Fruit fly (Drosophila melanogaster) whole organism, embryonic: Measurements from ENCODE around the gene CG6927.

ENCODE experiments used
- Adf1 ChIP-seq: fragments of 200-800 bp; sonication (Bioruptor generic); IDR thresholded peaks from 2 replicates; pipeline ENCODE4 v1.3.6; 2022; ENCODE audit warnings: missing biosample characterization, missing genetic modification characterization
- BEAF-32 ChIP-seq: fragments of 200-800 bp; sonication (Bioruptor generic); optimal IDR thresholded peaks from 3 replicates; lab custom pipeline; 2017; ENCODE audit warnings: missing biosample characterization, missing genetic modification characterization, mild to moderate bottlenecking, moderate library complexity, missing genetic modification reagents
- Blimp-1 ChIP-seq: fragments of 200-800 bp; sonication (Bioruptor generic); optimal IDR thresholded peaks from 3 replicates; lab custom pipeline; 2018; ENCODE audit warnings: missing biosample characterization, missing genetic modification characterization, mild to moderate bottlenecking, moderate library complexity, missing genetic modification reagents
- CG12659 ChIP-seq: fragments of 200-800 bp; sonication (Bioruptor generic); optimal IDR thresholded peaks from 3 replicates; lab custom pipeline; 2017; ENCODE audit warnings: mild to moderate bottlenecking, missing biosample characterization, missing genetic modification reagents, missing genetic modification characterization
- CG12744 ChIP-seq: fragments of 200-800 bp; sonication (Bioruptor generic); optimal IDR thresholded peaks from 2 replicates; lab custom pipeline; 2016; ENCODE audit warnings: missing biosample characterization, missing genetic modification characterization
- CG1603 ChIP-seq: fragments of 200-800 bp; sonication (Bioruptor generic); optimal IDR thresholded peaks from 2 replicates; lab custom pipeline; 2019; ENCODE audit warnings: missing biosample characterization, mild to moderate bottlenecking, missing genetic modification characterization, moderate library complexity
- CG17385 ChIP-seq: fragments of 200-800 bp; sonication (Bioruptor generic); optimal IDR thresholded peaks from 3 replicates; lab custom pipeline; 2018; ENCODE audit warnings: missing biosample characterization, mild to moderate bottlenecking, missing genetic modification characterization
- CG1792 ChIP-seq: fragments of 200-800 bp; sonication (Bioruptor generic); optimal IDR thresholded peaks from 2 replicates; lab custom pipeline; 2016; ENCODE audit warnings: missing biosample characterization, missing genetic modification characterization
- CG32772 ChIP-seq: fragments of 200-800 bp; sonication (Bioruptor generic); IDR thresholded peaks from 2 replicates; pipeline ENCODE4 v1.3.6; 2022; ENCODE audit warnings: missing biosample characterization, missing genetic modification characterization
- CG3281 ChIP-seq: fragments of 200-800 bp; sonication (Bioruptor generic); optimal IDR thresholded peaks from 3 replicates; lab custom pipeline; 2017; ENCODE audit warnings: missing biosample characterization, mild to moderate bottlenecking, missing genetic modification characterization
- CG33557 ChIP-seq: fragments of 200-800 bp; sonication (Bioruptor generic); optimal IDR thresholded peaks from 2 replicates; lab custom pipeline; 2019; ENCODE audit warnings: missing biosample characterization, mild to moderate bottlenecking, missing genetic modification characterization, moderate library complexity
- CG34422 ChIP-seq: fragments of 200-800 bp; sonication (Bioruptor generic); IDR thresholded peaks from 3 replicates; pipeline ENCODE4 v1.3.6; 2022; ENCODE audit warnings: missing biosample characterization, missing genetic modification characterization
- CG4617 ChIP-seq: fragments of 200-800 bp; sonication (Bioruptor generic); optimal IDR thresholded peaks from 3 replicates; lab custom pipeline; 2016; ENCODE audit warnings: missing biosample characterization, missing genetic modification characterization, borderline replicate concordance
- CG5245 ChIP-seq: fragments of 200-800 bp; sonication (Bioruptor generic); optimal IDR thresholded peaks from 3 replicates; lab custom pipeline; 2016; ENCODE audit warnings: missing biosample characterization, missing genetic modification characterization
- CG6272 ChIP-seq: fragments of 200-800 bp; sonication (Bioruptor generic); IDR thresholded peaks from 2 replicates; pipeline ENCODE4 v1.3.6; 2022; ENCODE audit warnings: missing biosample characterization, missing genetic modification characterization
- CG6683 ChIP-seq: fragments of 200-800 bp; sonication (Bioruptor generic); optimal IDR thresholded peaks from 2 replicates; lab custom pipeline; 2017; ENCODE audit warnings: missing biosample characterization, mild to moderate bottlenecking, missing genetic modification characterization, missing genetic modification reagents
- CG7357 ChIP-seq: fragments of 200-800 bp; sonication (Bioruptor generic); IDR thresholded peaks from 3 replicates; pipeline ENCODE4 v1.3.6; 2022; ENCODE audit warnings: missing biosample characterization, missing genetic modification characterization
- CG7839 ChIP-seq: fragments of 200-800 bp; sonication (Bioruptor generic); optimal IDR thresholded peaks from 3 replicates; lab custom pipeline; 2018; ENCODE audit warnings: missing biosample characterization, mild to moderate bottlenecking, missing genetic modification characterization, moderate library complexity
- Deaf1 ChIP-seq: fragments of 200-800 bp; optimal IDR thresholded peaks from 3 replicates; lab custom pipeline; 2019; ENCODE audit warnings: missing biosample characterization, mild to moderate bottlenecking, missing genetic modification characterization, moderate library complexity
- Dek ChIP-seq: fragments of 200-800 bp; sonication (Bioruptor generic); optimal IDR thresholded peaks from 3 replicates; lab custom pipeline; 2019; ENCODE audit warnings: missing biosample characterization, mild to moderate bottlenecking, missing genetic modification characterization, moderate library complexity
- E2f1 ChIP-seq: fragments of 200-800 bp; sonication (Bioruptor generic); IDR thresholded peaks from 2 replicates; pipeline ENCODE4 v1.3.6; 2022; ENCODE audit warnings: missing biosample characterization, missing genetic modification characterization
- Fer1 ChIP-seq: fragments of 200-800 bp; sonication (Bioruptor generic); optimal IDR thresholded peaks from 2 replicates; lab custom pipeline; 2017; ENCODE audit warnings: missing biosample characterization, mild to moderate bottlenecking, missing genetic modification characterization
- Hr51 ChIP-seq, 2 experiments: fragments of 200-800 bp; sonication (Bioruptor generic); optimal IDR thresholded peaks; 2 replicates in 1 of 2; 3 replicates in 1 of 2; lab custom pipeline; 2016 to 2018; ENCODE audit warnings: missing biosample characterization in 2 of 2, missing genetic modification characterization in 2 of 2, mild to moderate bottlenecking in 1 of 2, moderate library complexity in 1 of 2
- Lpt ChIP-seq: fragments of >200 bp; optimal IDR thresholded peaks from 2 replicates; lab custom pipeline; 2018; ENCODE audit warnings: missing biosample characterization, missing genetic modification characterization
- MESR4 ChIP-seq: fragments of 200-800 bp; sonication (Bioruptor generic); optimal IDR thresholded peaks from 2 replicates; lab custom pipeline; 2018; ENCODE audit warnings: missing biosample characterization, mild to moderate bottlenecking, missing genetic modification characterization, moderate library complexity
- Med ChIP-seq: fragments of 200-800 bp; sonication (Bioruptor generic); peaks from one replicate; lab custom pipeline; 2016; ENCODE audit warnings: missing biosample characterization, missing genetic modification characterization, mild to moderate bottlenecking, inconsistent platforms, moderate library complexity
- Nf-YB ChIP-seq: fragments of 200-800 bp; sonication (Bioruptor generic); optimal IDR thresholded peaks from 3 replicates; lab custom pipeline; 2019; ENCODE audit warnings: missing biosample characterization, mild to moderate bottlenecking, missing genetic modification characterization, moderate library complexity
- Ravus ChIP-seq: fragments of 200-800 bp; sonication (Bioruptor generic); IDR thresholded peaks from 2 replicates; pipeline ENCODE4 v1.3.6; 2022; ENCODE audit warnings: missing biosample characterization, missing genetic modification characterization
- Rx ChIP-seq: fragments of 200-800 bp; sonication (Bioruptor generic); IDR thresholded peaks from 2 replicates; pipeline ENCODE4 v1.3.6; 2022; ENCODE audit warnings: missing biosample characterization, missing genetic modification characterization
- Spps ChIP-seq: fragments of 200-800 bp; sonication (Bioruptor generic); optimal IDR thresholded peaks from 2 replicates; lab custom pipeline; 2018; ENCODE audit warnings: missing biosample characterization, mild to moderate bottlenecking, missing genetic modification characterization
- Trl ChIP-seq, 3 experiments: fragments of >200 bp in 2 of 3; fragments of 200-800 bp in 1 of 3; sonication (Bioruptor generic) in 1 of 3; optimal IDR thresholded peaks; 2 replicates in 1 of 3; 3 replicates in 2 of 3; lab custom pipeline; 2016 to 2017; ENCODE audit warnings: missing biosample characterization in 1 of 3, missing genetic modification characterization in 1 of 3
- ase ChIP-seq: fragments of 200-800 bp; sonication (Bioruptor generic); IDR thresholded peaks from 3 replicates; pipeline ENCODE4 v1.3.6; 2022; ENCODE audit warnings: missing biosample characterization, missing genetic modification characterization
- bsh ChIP-seq, 2 experiments: fragments of 200-800 bp; sonication (Bioruptor generic); optimal IDR thresholded peaks; 2 replicates each; lab custom pipeline; 2017 to 2018; ENCODE audit warnings: mild to moderate bottlenecking in 2 of 2, missing biosample characterization in 2 of 2, missing genetic modification characterization in 2 of 2, moderate library complexity in 1 of 2
- cg ChIP-seq: fragments of 200-800 bp; sonication (Bioruptor generic); optimal IDR thresholded peaks from 3 replicates; lab custom pipeline; 2019; ENCODE audit warnings: missing biosample characterization, mild to moderate bottlenecking, missing genetic modification characterization, moderate library complexity
- chinmo ChIP-seq: fragments of 200-800 bp; sonication (Bioruptor generic); IDR thresholded peaks from 4 replicates; pipeline ENCODE4 v1.3.6; 2022; ENCODE audit warnings: missing biosample characterization, missing genetic modification characterization; ENCODE audit not compliant: partially characterized antibody
- cwo ChIP-seq: fragments of 200-800 bp; sonication (Bioruptor generic); optimal IDR thresholded peaks from 3 replicates; lab custom pipeline; 2017; ENCODE audit warnings: missing biosample characterization, missing genetic modification characterization, mild to moderate bottlenecking, moderate library complexity, missing genetic modification reagents
- dati ChIP-seq: fragments of 200-800 bp; sonication (Bioruptor generic); IDR thresholded peaks from 2 replicates; pipeline ENCODE4 v1.3.6; 2022; ENCODE audit warnings: missing biosample characterization, missing genetic modification characterization
- eve ChIP-seq, 2 experiments: fragments of >200 bp; optimal IDR thresholded peaks; 2 replicates each; lab custom pipeline; 2017; ENCODE audit warnings: missing biosample characterization in 2 of 2, missing genetic modification characterization in 2 of 2
- insv ChIP-seq, 2 experiments: fragments of 200-800 bp; sonication (Bioruptor generic); optimal IDR thresholded peaks; 3 replicates each; lab custom pipeline; 2016 to 2018; ENCODE audit warnings: missing biosample characterization in 2 of 2, missing genetic modification characterization in 2 of 2
- ken ChIP-seq: fragments of 200-800 bp; sonication (Bioruptor generic); IDR thresholded peaks from 3 replicates; pipeline ENCODE4 v1.3.6; 2022; ENCODE audit warnings: missing biosample characterization, missing genetic modification characterization
- kni ChIP-seq: fragments of 200-800 bp; sonication (Bioruptor generic); optimal IDR thresholded peaks from 3 replicates; lab custom pipeline; 2017; ENCODE audit warnings: mild to moderate bottlenecking, missing biosample characterization, missing genetic modification reagents, missing genetic modification characterization
- nom ChIP-seq: fragments of 200-800 bp; sonication (Bioruptor generic); optimal IDR thresholded peaks from 2 replicates; lab custom pipeline; 2017; ENCODE audit warnings: missing biosample characterization, missing genetic modification characterization, mild to moderate bottlenecking, moderate library complexity, missing genetic modification reagents
- oc ChIP-seq: fragments of 200-800 bp; sonication (Bioruptor generic); optimal IDR thresholded peaks from 2 replicates; lab custom pipeline; 2018; ENCODE audit warnings: missing biosample characterization, mild to moderate bottlenecking, missing genetic modification characterization, moderate library complexity
- odd ChIP-seq: fragments of 200-800 bp; sonication (Bioruptor generic); optimal IDR thresholded peaks from 2 replicates; lab custom pipeline; 2017; ENCODE audit warnings: missing biosample characterization, mild to moderate bottlenecking, missing genetic modification characterization
- phol ChIP-seq: fragments of 200-800 bp; sonication (Bioruptor generic); optimal IDR thresholded peaks from 3 replicates; lab custom pipeline; 2018; ENCODE audit warnings: missing biosample characterization, mild to moderate bottlenecking, missing genetic modification characterization, moderate library complexity
- sd ChIP-seq: fragments of 200-800 bp; sonication (Bioruptor generic); optimal IDR thresholded peaks from 3 replicates; lab custom pipeline; 2018; ENCODE audit warnings: missing biosample characterization, mild to moderate bottlenecking, missing genetic modification characterization, moderate library complexity
- sqz ChIP-seq: fragments of 200-800 bp; sonication (Bioruptor generic); optimal IDR thresholded peaks from 3 replicates; lab custom pipeline; 2018; ENCODE audit warnings: missing biosample characterization, mild to moderate bottlenecking, missing genetic modification characterization

Gene CG6927

dm6 chrX:4937222-4938071, 30.7 kb downstream of the CG6927 start:
- TF ChIP-seq CG6683 (GFP tag; lab: Kevin White, UChicago) (no peak), CG4617 (peak; percentile 28), CG17385 (GFP tag; lab: Kevin White, UChicago) (peak; percentile 60), cwo (no peak), CG1792 (GFP tag; lab: Kevin White, UChicago) (no peak), sqz (peak; percentile 52), Ravus (GFP tag; lab: Robert Waterston, UW) (no peak), Deaf1 (tag; lab: Kevin White, UChicago) (peak; percentile 2), insv (GFP tag; optimal IDR thresholded peaks at IDR 0.05; lab: Kevin White, UChicago) (peak in 1 of 2 experiments; percentile 58), Adf1 (GFP tag; lab: Robert Waterston, UW) (peak; percentile 20; the same call in 1 of the 2 replicates), CG7839 (tag; lab: Kevin White, UChicago) (no peak), ken (GFP tag; lab: Robert Waterston, UW) (no peak), eve (GFP tag; optimal IDR thresholded peaks at IDR 0.05; lab: Kevin White, UChicago) (peak in 1 of 2 experiments; percentile 77), BEAF-32 (GFP tag; lab: Kevin White, UChicago) (no peak), Med (GFP tag; lab: Kevin White, UChicago) (peak; percentile 19), CG1603 (tag; lab: Kevin White, UChicago) (peak; percentile 34), cg (GFP tag; lab: Kevin White, UChicago) (peak; percentile 82), Blimp-1 (GFP tag; lab: Kevin White, UChicago) (peak; percentile 93), MESR4 (GFP tag; lab: Kevin White, UChicago) (peak; percentile 53), E2f1 (GFP tag; lab: Robert Waterston, UW) (peak; percentile 53; the same call in 1 of the 2 replicates), CG12659 (GFP tag; lab: Kevin White, UChicago) (peak; percentile 25), CG34422 (peak; percentile 24; the same call in 1 of the 3 replicates), nom (GFP tag; lab: Kevin White, UChicago) (peak; percentile 1), bsh (GFP tag; optimal IDR thresholded peaks at IDR 0.05; lab: Kevin White, UChicago) (no peak), dati (GFP tag; lab: Robert Waterston, UW) (no peak), chinmo (0 out of 4 replicates have a peak, but pooled peaks have one; percentile 57), Rx (GFP tag; lab: Robert Waterston, UW) (no peak), Nf-YB (no peak), Hr51 (GFP tag; optimal IDR thresholded peaks at IDR 0.05; lab: Kevin White, UChicago) (peak in 1 of 2 experiments; percentile 15), sd (tag; lab: Kevin White, UChicago) (peak; percentile 62), phol (tag; lab: Kevin White, UChicago) (peak; percentile 16), ase (GFP tag; lab: Robert Waterston, UW) (no peak), oc (tag; lab: Kevin White, UChicago) (no peak), CG33557 (peak; percentile 2), CG32772 (GFP tag; lab: Robert Waterston, UW) (peak; percentile 64), Dek (tag; lab: Kevin White, UChicago) (no peak), CG7357 (GFP tag; lab: Robert Waterston, UW) (no peak), Trl (optimal IDR thresholded peaks at IDR 0.05; lab: Kevin White, UChicago) (peak; percentile 28 to 69), Trl (GFP tag; optimal IDR thresholded peaks at IDR 0.05; lab: Kevin White, UChicago) (no peak), CG3281 (GFP tag; lab: Kevin White, UChicago) (peak; percentile 22), Spps (no peak), kni (GFP tag; lab: Kevin White, UChicago) (peak; percentile 35), CG6272 (GFP tag; lab: Robert Waterston, UW) (no peak), Lpt (GFP tag; lab: Kevin White, UChicago) (no peak), odd (GFP tag; lab: Kevin White, UChicago) (peak; percentile 21), Fer1 (GFP tag; lab: Kevin White, UChicago) (peak; percentile 10), CG12744 (no peak), CG5245 (GFP tag; lab: Kevin White, UChicago) (no peak)
